Fruit fly (Drosophila melanogaster) whole organism, embryonic: ENCODE data around the gene Lon.

Experiments used
- C15 ChIP-seq: fragments of 200-800 bp; sonication (Bioruptor generic); IDR thresholded peaks from 3 replicates; pipeline ENCODE4 v1.3.6; 2022; ENCODE audit warnings: missing biosample characterization, missing genetic modification characterization
- CG10654 ChIP-seq: fragments of 200-800 bp; sonication (Bioruptor generic); optimal IDR thresholded peaks from 2 replicates; lab custom pipeline; 2016; ENCODE audit warnings: missing biosample characterization, missing genetic modification characterization
- CG11085 ChIP-seq: fragments of 200-800 bp; sonication (Bioruptor generic); IDR thresholded peaks from 2 replicates; pipeline ENCODE4 v1.3.6; 2022; ENCODE audit warnings: missing biosample characterization, missing genetic modification characterization
- CG12769 ChIP-seq: fragments of 200-800 bp; sonication (Bioruptor generic); optimal IDR thresholded peaks from 2 replicates; lab custom pipeline; 2019; ENCODE audit warnings: missing biosample characterization, mild to moderate bottlenecking, missing genetic modification characterization, moderate library complexity
- CG14710 ChIP-seq: fragments of 200-800 bp; sonication (Bioruptor generic); optimal IDR thresholded peaks from 3 replicates; lab custom pipeline; 2019; ENCODE audit warnings: missing biosample characterization, mild to moderate bottlenecking, missing genetic modification characterization, moderate library complexity
- CG15601 ChIP-seq: fragments of 200-800 bp; sonication (Bioruptor generic); optimal IDR thresholded peaks from 3 replicates; lab custom pipeline; 2019; ENCODE audit warnings: missing biosample characterization, mild to moderate bottlenecking, missing genetic modification characterization, moderate library complexity
- CG1603 ChIP-seq: fragments of 200-800 bp; sonication (Bioruptor generic); optimal IDR thresholded peaks from 2 replicates; lab custom pipeline; 2019; ENCODE audit warnings: missing biosample characterization, mild to moderate bottlenecking, missing genetic modification characterization, moderate library complexity
- CG16813 ChIP-seq: fragments of 200-800 bp; sonication (Bioruptor generic); IDR thresholded peaks from 3 replicates; pipeline ENCODE4 v1.3.6; 2022; ENCODE audit warnings: missing biosample characterization, missing genetic modification characterization; ENCODE audit not compliant: partially characterized antibody
- CG17361 ChIP-seq: fragments of 200-800 bp; sonication (Bioruptor generic); IDR thresholded peaks from 3 replicates; pipeline ENCODE4 v1.3.6; 2022; ENCODE audit warnings: missing biosample characterization, missing genetic modification characterization
- CG17612 ChIP-seq: fragments of 200-800 bp; sonication (Bioruptor generic); IDR thresholded peaks from 2 replicates; pipeline ENCODE4 v1.3.6; 2022; ENCODE audit warnings: missing biosample characterization, missing genetic modification characterization
- CG1832 ChIP-seq: fragments of 200-800 bp; sonication (Bioruptor generic); optimal IDR thresholded peaks from 2 replicates; lab custom pipeline; 2017; ENCODE audit warnings: missing biosample characterization, mild to moderate bottlenecking, missing genetic modification characterization, inconsistent platforms
- CG2120 ChIP-seq: fragments of 200-800 bp; sonication (Bioruptor generic); optimal IDR thresholded peaks from 3 replicates; lab custom pipeline; 2016; ENCODE audit warnings: missing biosample characterization, missing genetic modification characterization
- CG2202 ChIP-seq: fragments of 200-800 bp; sonication (Bioruptor generic); optimal IDR thresholded peaks from 2 replicates; lab custom pipeline; 2018; ENCODE audit warnings: missing biosample characterization, mild to moderate bottlenecking, missing genetic modification characterization
- CG2712 ChIP-seq: fragments of 200-800 bp; optimal IDR thresholded peaks from 3 replicates; lab custom pipeline; 2019; ENCODE audit warnings: missing biosample characterization, mild to moderate bottlenecking, missing genetic modification characterization, moderate library complexity
- CG30403 ChIP-seq: fragments of 200-800 bp; sonication (Bioruptor generic); optimal IDR thresholded peaks from 3 replicates; lab custom pipeline; 2016; ENCODE audit warnings: missing biosample characterization, missing genetic modification characterization
- CG3281 ChIP-seq: fragments of 200-800 bp; sonication (Bioruptor generic); optimal IDR thresholded peaks from 3 replicates; lab custom pipeline; 2017; ENCODE audit warnings: missing biosample characterization, mild to moderate bottlenecking, missing genetic modification characterization
- CG34224 ChIP-seq: fragments of 200-800 bp; sonication (Bioruptor generic); IDR thresholded peaks from 3 replicates; pipeline ENCODE4 v1.3.6; 2022; ENCODE audit warnings: missing biosample characterization, missing genetic modification characterization; ENCODE audit not compliant: partially characterized antibody
- CG3847 ChIP-seq: fragments of 200-800 bp; sonication (Bioruptor generic); IDR thresholded peaks from 2 replicates; pipeline ENCODE4 v1.3.6; 2022; ENCODE audit warnings: missing biosample characterization, missing genetic modification characterization
- CG4360 ChIP-seq: fragments of 200-800 bp; sonication (Bioruptor generic); IDR thresholded peaks from 2 replicates; pipeline ENCODE4 v1.3.6; 2022; ENCODE audit warnings: missing biosample characterization, missing genetic modification characterization
- CG7271 ChIP-seq: fragments of 200-800 bp; sonication (Bioruptor generic); optimal IDR thresholded peaks from 2 replicates; lab custom pipeline; 2018; ENCODE audit warnings: missing biosample characterization, mild to moderate bottlenecking, missing genetic modification characterization, moderate library complexity
- CG8924 ChIP-seq: fragments of 200-800 bp; optimal IDR thresholded peaks from 3 replicates; lab custom pipeline; 2019; ENCODE audit warnings: missing biosample characterization, mild to moderate bottlenecking, missing genetic modification characterization, moderate library complexity
- CG9215 ChIP-seq: fragments of 200-800 bp; sonication (Bioruptor generic); IDR thresholded peaks from 2 replicates; pipeline ENCODE4 v1.3.6; 2022; ENCODE audit warnings: missing biosample characterization, missing genetic modification characterization
- D ChIP-seq, 2 experiments: fragments of 200-800 bp in 1 of 2; fragments of >200 bp in 1 of 2; sonication (Bioruptor generic) in 1 of 2; optimal IDR thresholded peaks; 2 replicates in 1 of 2; 3 replicates in 1 of 2; lab custom pipeline; 2017; ENCODE audit warnings: mild to moderate bottlenecking in 1 of 2, missing biosample characterization in 1 of 2, missing genetic modification characterization in 1 of 2, missing genetic modification reagents in 1 of 2
- Dbx ChIP-seq: fragments of 200-800 bp; sonication (Bioruptor generic); IDR thresholded peaks from 3 replicates; pipeline ENCODE4 v1.3.6; 2022; ENCODE audit warnings: missing biosample characterization, missing genetic modification characterization
- Dip2 ChIP-seq: fragments of 200-800 bp; sonication (Bioruptor generic); IDR thresholded peaks from 2 replicates; pipeline ENCODE4 v1.3.6; 2022; ENCODE audit warnings: missing biosample characterization, missing genetic modification characterization
- Ets97D ChIP-seq: fragments of 200-800 bp; sonication (Bioruptor generic); optimal IDR thresholded peaks from 3 replicates; lab custom pipeline; 2016; ENCODE audit warnings: missing biosample characterization, missing genetic modification characterization
- HLH4C ChIP-seq: fragments of 200-800 bp; sonication (Bioruptor generic); IDR thresholded peaks from 3 replicates; pipeline ENCODE4 v1.3.6; 2022; ENCODE audit warnings: missing biosample characterization, missing genetic modification characterization; ENCODE audit not compliant: partially characterized antibody
- Lhr ChIP-seq: fragments of 200-800 bp; sonication (Bioruptor generic); optimal IDR thresholded peaks from 3 replicates; lab custom pipeline; 2017; ENCODE audit warnings: mild to moderate bottlenecking, missing biosample characterization, missing genetic modification reagents, missing genetic modification characterization
- Max ChIP-seq: fragments of 200-800 bp; sonication (Bioruptor generic); optimal IDR thresholded peaks from 2 replicates; lab custom pipeline; 2016; ENCODE audit warnings: missing biosample characterization, mild to moderate bottlenecking, missing genetic modification characterization
- Med ChIP-seq: fragments of 200-800 bp; sonication (Bioruptor generic); peaks from one replicate; lab custom pipeline; 2016; ENCODE audit warnings: missing biosample characterization, missing genetic modification characterization, mild to moderate bottlenecking, inconsistent platforms, moderate library complexity
- Myb ChIP-seq: fragments of 200-800 bp; sonication (Bioruptor generic); optimal IDR thresholded peaks from 2 replicates; lab custom pipeline; 2016; ENCODE audit warnings: missing biosample characterization, missing genetic modification characterization
- Nf-YC ChIP-seq: fragments of 200-800 bp; optimal IDR thresholded peaks from 3 replicates; lab custom pipeline; 2019; ENCODE audit warnings: missing biosample characterization, mild to moderate bottlenecking, missing genetic modification characterization, moderate library complexity
- Opbp ChIP-seq: fragments of 200-800 bp; sonication (Bioruptor generic); IDR thresholded peaks from 3 replicates; pipeline ENCODE4 v1.3.6; 2022; ENCODE audit warnings: missing biosample characterization, missing genetic modification characterization; ENCODE audit not compliant: partially characterized antibody
- Sin3A ChIP-seq: fragments of >200 bp; optimal IDR thresholded peaks from 2 replicates; lab custom pipeline; 2018
- Sry-δ ChIP-seq: fragments of 200-800 bp; sonication (Bioruptor generic); optimal IDR thresholded peaks from 2 replicates; lab custom pipeline; 2016; ENCODE audit warnings: missing biosample characterization, missing genetic modification characterization
- TFAM ChIP-seq: fragments of 200-800 bp; sonication (Bioruptor generic); optimal IDR thresholded peaks from 2 replicates; lab custom pipeline; 2017; ENCODE audit warnings: missing biosample characterization, missing genetic modification characterization, inconsistent platforms
- ap ChIP-seq: fragments of 200-800 bp; sonication (Bioruptor generic); IDR thresholded peaks from 2 replicates; pipeline ENCODE4 v1.3.6; 2022; ENCODE audit warnings: missing biosample characterization, missing genetic modification characterization
- chinmo ChIP-seq: fragments of 200-800 bp; sonication (Bioruptor generic); IDR thresholded peaks from 4 replicates; pipeline ENCODE4 v1.3.6; 2022; ENCODE audit warnings: missing biosample characterization, missing genetic modification characterization; ENCODE audit not compliant: partially characterized antibody
- ci ChIP-seq: fragments of 200-800 bp; sonication (Bioruptor generic); IDR thresholded peaks from 3 replicates; pipeline ENCODE4 v1.3.6; 2022; ENCODE audit warnings: missing biosample characterization, missing genetic modification characterization
- croc ChIP-seq: fragments of 200-800 bp; sonication (Bioruptor generic); conservative IDR thresholded peaks from 3 replicates; pipeline ENCODE4 v1.3.6; 2022; ENCODE audit warnings: missing biosample characterization, missing genetic modification characterization
- crol ChIP-seq: fragments of 200-800 bp; sonication (Bioruptor generic); IDR thresholded peaks from 2 replicates; pipeline ENCODE4 v1.3.6; 2022; ENCODE audit warnings: missing biosample characterization, missing genetic modification characterization
- gem ChIP-seq: fragments of 200-800 bp; sonication (Bioruptor generic); optimal IDR thresholded peaks from 2 replicates; lab custom pipeline; 2019; ENCODE audit warnings: missing biosample characterization, mild to moderate bottlenecking, missing genetic modification characterization, moderate library complexity
- jigr1 ChIP-seq: fragments of 200-800 bp; sonication (Bioruptor generic); IDR thresholded peaks from 3 replicates; pipeline ENCODE4 v1.3.6; 2022; ENCODE audit warnings: missing biosample characterization, missing genetic modification characterization
- mam ChIP-seq: fragments of 200-800 bp; sonication (Bioruptor generic); optimal IDR thresholded peaks from 3 replicates; lab custom pipeline; 2016; ENCODE audit warnings: missing biosample characterization, missing genetic modification characterization
- peb ChIP-seq: fragments of 200-800 bp; sonication (Bioruptor generic); IDR thresholded peaks from 2 replicates; pipeline ENCODE4 v1.3.6; 2022; ENCODE audit warnings: missing biosample characterization, missing genetic modification characterization
- seq ChIP-seq: fragments of 200-800 bp; sonication (Bioruptor generic); IDR thresholded peaks from 2 replicates; pipeline ENCODE4 v1.3.6; 2022; ENCODE audit warnings: missing biosample characterization, missing genetic modification characterization
- shn ChIP-seq: fragments of 200-800 bp; sonication (Bioruptor generic); optimal IDR thresholded peaks from 3 replicates; lab custom pipeline; 2016; ENCODE audit warnings: missing biosample characterization, missing genetic modification characterization
- vvl ChIP-seq: fragments of 200-800 bp; sonication (Bioruptor generic); IDR thresholded peaks from 2 replicates; pipeline ENCODE4 v1.3.6; 2022; ENCODE audit warnings: missing biosample characterization, missing genetic modification characterization

Lon gene

DNA sequence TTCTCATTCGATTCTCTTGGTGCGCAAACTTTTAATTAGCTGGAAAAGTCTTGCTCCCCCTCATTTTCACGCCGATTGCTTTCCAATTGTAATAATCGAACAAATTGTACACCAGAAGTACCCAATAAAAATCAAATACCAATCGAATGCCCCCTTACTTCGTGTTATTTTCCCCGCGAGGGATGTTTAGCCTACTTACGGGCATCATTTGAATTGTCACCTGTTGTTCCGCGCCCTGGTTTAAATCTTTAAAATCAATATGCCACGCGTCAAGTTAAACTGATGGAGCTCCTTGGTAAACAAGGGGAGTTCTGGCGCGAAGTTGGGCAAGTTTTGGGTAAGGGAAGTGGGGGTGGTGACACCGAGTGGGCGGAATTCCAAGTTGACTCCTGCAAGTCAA is 34.3 kb upstream of the Lon start (continued):
- no peak for TF ChIP-seq gem (tag; lab: Kevin White, UChicago)

DNA sequence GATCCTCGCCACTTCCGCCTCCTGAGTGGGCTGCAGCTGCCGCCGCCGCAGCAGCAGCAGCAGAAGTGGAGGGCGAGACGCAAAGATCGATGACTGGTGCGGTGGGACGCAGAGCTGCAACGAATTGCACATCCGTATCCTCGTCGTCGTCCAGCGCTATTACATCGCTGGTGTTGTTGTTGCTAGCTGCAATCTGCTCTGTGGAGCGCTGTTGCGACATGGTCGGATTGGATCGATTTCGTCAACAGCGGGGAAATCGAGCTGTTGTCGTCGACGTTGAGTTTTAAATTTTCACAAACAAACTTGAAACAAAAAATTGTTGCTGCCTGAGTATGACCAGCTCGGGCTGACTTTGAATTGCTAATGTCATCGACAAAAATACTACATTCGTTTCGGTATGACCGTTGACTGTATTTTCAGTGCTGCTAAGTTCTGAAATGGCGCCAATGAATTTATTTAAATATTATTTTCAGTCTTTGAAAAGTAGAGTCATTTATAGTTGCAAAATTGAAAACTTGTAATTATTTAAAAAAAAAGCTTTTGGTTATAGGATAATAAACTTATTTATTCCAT is 30.5 kb upstream of the Lon start, which contains the start of gene Rnf146:
TSS of gene Rnf146 (minus strand) at position 369 of the 573 bp plus-strand sequence.
- no peak for TF ChIP-seq HLH4C
- TF ChIP-seq CG3847 (GFP tag; lab: Robert Waterston, UW): no peak
- TF ChIP-seq croc (GFP tag; lab: Robert Waterston, UW): no peak
- TF ChIP-seq D (optimal IDR thresholded peaks at IDR 0.05; lab: Kevin White, UChicago): peak; percentile 45
- TF ChIP-seq D (GFP tag; optimal IDR thresholded peaks at IDR 0.05; lab: Kevin White, UChicago): no peak
- TF ChIP-seq CG12769 (tag; lab: Kevin White, UChicago): no peak
- no peak for TF ChIP-seq CG3281 (GFP tag; lab: Kevin White, UChicago)
- peak; percentile 11 for TF ChIP-seq Sry-δ (GFP tag; lab: Kevin White, UChicago)
- no peak for TF ChIP-seq CG9215 (GFP tag; lab: Robert Waterston, UW)
- peak; percentile 55; the same call in 2 of the 4 replicates for TF ChIP-seq chinmo (GFP tag; lab: Robert Waterston, UW)
- peak; percentile 34; the same call in 1 of the 3 replicates for TF ChIP-seq CG34224 (GFP tag; lab: Robert Waterston, UW)
- TF ChIP-seq Sin3A (lab: Kevin White, UChicago): peak; percentile 2
- peak; percentile 72 for TF ChIP-seq Med (GFP tag; lab: Kevin White, UChicago)
- TF ChIP-seq CG17612 (GFP tag; lab: Robert Waterston, UW): no peak
- TF ChIP-seq Nf-YC (tag; lab: Kevin White, UChicago): peak; percentile 4
- peak; percentile 49 for TF ChIP-seq CG1603 (tag; lab: Kevin White, UChicago)
- TF ChIP-seq C15 (GFP tag; lab: Robert Waterston, UW): no peak
- TF ChIP-seq Myb: peak; percentile 64
- TF ChIP-seq CG8924: peak; percentile 21
- peak; percentile 57; the same call in 1 of the 2 replicates for TF ChIP-seq crol (GFP tag; lab: Robert Waterston, UW)
- TF ChIP-seq ci (GFP tag; lab: Robert Waterston, UW): peak; percentile 25; the same call in 1 of the 3 replicates
- peak; percentile 61; the same call in 1 of the 2 replicates for TF ChIP-seq vvl
- peak; percentile 40; the same call in 1 of the 3 replicates for TF ChIP-seq CG16813 (GFP tag; lab: Robert Waterston, UW)
- no peak for TF ChIP-seq CG2202 (tag; lab: Kevin White, UChicago)
- no peak for TF ChIP-seq jigr1 (GFP tag; lab: Robert Waterston, UW)
- TF ChIP-seq CG17361 (GFP tag; lab: Robert Waterston, UW): peak; percentile 24; the same call in 1 of the 3 replicates
- no peak for TF ChIP-seq TFAM
- TF ChIP-seq seq (GFP tag; lab: Robert Waterston, UW): no peak
- TF ChIP-seq CG15601 (tag; lab: Kevin White, UChicago): peak; percentile 26
- peak; percentile 65 for TF ChIP-seq Ets97D (GFP tag; lab: Kevin White, UChicago)
- no peak for TF ChIP-seq Dip2
- TF ChIP-seq CG30403 (GFP tag; lab: Kevin White, UChicago): peak; percentile 8
- TF ChIP-seq CG2712 (tag; lab: Kevin White, UChicago): peak; percentile 6
- TF ChIP-seq shn (GFP tag; lab: Kevin White, UChicago): no peak
- TF ChIP-seq Lhr (GFP tag; lab: Kevin White, UChicago): peak; percentile 24
- no peak for TF ChIP-seq CG1832
- no peak for TF ChIP-seq CG7271
- TF ChIP-seq Max: peak; percentile 7
- 0 out of 3 replicates have a peak, but pooled peaks have one; percentile 15 for TF ChIP-seq Dbx (GFP tag; lab: Robert Waterston, UW)
- 0 out of 2 replicates have a peak, but pooled peaks have one; percentile 43 for TF ChIP-seq CG4360 (GFP tag; lab: Robert Waterston, UW)
- TF ChIP-seq CG10654 (GFP tag; lab: Kevin White, UChicago): no peak
- TF ChIP-seq peb: no peak
- TF ChIP-seq mam (GFP tag; lab: Kevin White, UChicago): no peak
- TF ChIP-seq CG2120 (GFP tag; lab: Kevin White, UChicago): peak; percentile 28
- peak; percentile 46 for TF ChIP-seq CG14710 (tag; lab: Kevin White, UChicago)
- no peak for TF ChIP-seq Opbp (GFP tag; lab: Robert Waterston, UW)
- TF ChIP-seq ap (GFP tag; lab: Robert Waterston, UW): no peak
- no peak for TF ChIP-seq CG11085
